Worm (Caenorhabditis elegans) whole organism, young adult: Measurements from ENCODE around the gene F54F11.1.

ENCODE experiments used
- B0019.2 ChIP-seq: fragments of 200-800 bp; sonication (Bioruptor generic); conservative IDR thresholded peaks from 2 replicates; pipeline ENCODE4 v1.3.6; 2022; ENCODE audit warnings: missing genetic modification reagents, missing genetic modification characterization, missing compliant biosample characterization
- C17E4.6 ChIP-seq: fragments of 200-800 bp; sonication (Bioruptor generic); IDR thresholded peaks from 2 replicates; pipeline ENCODE4 v1.3.6; 2022; ENCODE audit warnings: missing genetic modification reagents, missing genetic modification characterization, missing compliant biosample characterization
- D2030.7 ChIP-seq: fragments of 200-800 bp; sonication (Bioruptor generic); IDR thresholded peaks from 2 replicates; pipeline ENCODE4 v1.3.6; 2022; ENCODE audit warnings: missing genetic modification reagents, missing genetic modification characterization, missing compliant biosample characterization
- F10E7.11 ChIP-seq: sonication (generic microtip); optimal IDR thresholded peaks from 2 replicates; lab custom pipeline; 2017; ENCODE audit warnings: mild to moderate bottlenecking, missing genetic modification characterization, moderate library complexity, missing compliant biosample characterization
- F23B12.7 ChIP-seq: sonication (generic microtip); optimal IDR thresholded peaks from 2 replicates; lab custom pipeline; 2017; ENCODE audit warnings: missing genetic modification characterization, mild to moderate bottlenecking, missing compliant biosample characterization, antibody characterized with exemption, moderate library complexity; ENCODE audit not compliant: insufficient read depth
- K12H6.12 ChIP-seq: fragments of 200-800 bp; sonication (Bioruptor generic); optimal IDR thresholded peaks from 2 replicates; lab custom pipeline; 2018; ENCODE audit warnings: mild to moderate bottlenecking, missing genetic modification characterization, missing compliant biosample characterization
- T07F8.4 ChIP-seq: sonication (generic microtip); optimal IDR thresholded peaks from 2 replicates; lab custom pipeline; 2016; ENCODE audit warnings: mild to moderate bottlenecking, missing genetic modification characterization, moderate library complexity, missing compliant biosample characterization
- T26A5.8 ChIP-seq: sonication (generic microtip); optimal IDR thresholded peaks from 2 replicates; lab custom pipeline; 2016; ENCODE audit warnings: missing genetic modification characterization, missing compliant biosample characterization
- Y95B8A.8 ChIP-seq: fragments of 200-800 bp; sonication (Bioruptor generic); IDR thresholded peaks from 2 replicates; pipeline ENCODE4 v1.3.6; 2022; ENCODE audit warnings: missing genetic modification reagents, missing genetic modification characterization, missing compliant biosample characterization
- ZK185.1 ChIP-seq: sonication (generic microtip); optimal IDR thresholded peaks from 2 replicates; lab custom pipeline; 2016; ENCODE audit warnings: mild to moderate bottlenecking, missing genetic modification characterization, missing compliant biosample characterization; ENCODE audit not compliant: poor library complexity, severe bottlenecking
- attf-5 ChIP-seq: fragments of 200-800 bp; sonication (Bioruptor generic); optimal IDR thresholded peaks from 2 replicates; lab custom pipeline; 2018; ENCODE audit warnings: mild to moderate bottlenecking, missing genetic modification characterization, missing compliant biosample characterization
- bed-2 ChIP-seq: fragments of 200-800 bp; sonication (Bioruptor generic); IDR thresholded peaks from 2 replicates; pipeline ENCODE4 v1.3.6; 2022; ENCODE audit warnings: missing genetic modification reagents, missing genetic modification characterization, missing compliant biosample characterization
- ccch-3 ChIP-seq: fragments of 200-800 bp; sonication (Bioruptor generic); optimal IDR thresholded peaks from 2 replicates; lab custom pipeline; 2018; ENCODE audit warnings: mild to moderate bottlenecking, missing genetic modification characterization, missing compliant biosample characterization
- ceh-100 ChIP-seq: fragments of 200-800 bp; sonication (Bioruptor generic); IDR thresholded peaks from 2 replicates; pipeline ENCODE4 v1.3.6; 2022; ENCODE audit warnings: missing genetic modification reagents, missing genetic modification characterization, missing compliant biosample characterization
- ceh-40 ChIP-seq: fragments of 200-800 bp; sonication (Bioruptor generic); IDR thresholded peaks from 2 replicates; pipeline ENCODE4 v1.3.6; 2022; ENCODE audit warnings: missing genetic modification characterization, missing compliant biosample characterization
- dox-1 ChIP-seq: fragments of 200-800 bp; sonication (Bioruptor generic); IDR thresholded peaks from 2 replicates; pipeline ENCODE4 v1.3.6; 2022; ENCODE audit warnings: missing genetic modification reagents, missing genetic modification characterization, missing compliant biosample characterization
- efl-1 ChIP-seq: fragments of 150-350 bp; optimal IDR thresholded peaks from 2 replicates; lab custom pipeline; 2014; ENCODE audit warnings: missing biosample characterization, missing genetic modification reagents, missing genetic modification characterization
- egl-18 ChIP-seq: fragments of 200-800 bp; sonication (Bioruptor generic); IDR thresholded peaks from 2 replicates; pipeline ENCODE4 v1.3.6; 2022; ENCODE audit warnings: missing genetic modification reagents, missing genetic modification characterization, missing compliant biosample characterization
- egl-44 ChIP-seq: fragments of 200-800 bp; sonication (Bioruptor generic); IDR thresholded peaks from 2 replicates; pipeline ENCODE4 v1.3.6; 2022; ENCODE audit warnings: missing genetic modification reagents, missing genetic modification characterization, missing compliant biosample characterization
- egrh-3 ChIP-seq: fragments of 200-800 bp; sonication (Bioruptor generic); IDR thresholded peaks from 2 replicates; pipeline ENCODE4 v1.3.6; 2022; ENCODE audit warnings: missing genetic modification reagents, missing genetic modification characterization, missing compliant biosample characterization
- ekl-4 ChIP-seq: fragments of 200-800 bp; sonication (Bioruptor generic); IDR thresholded peaks from 2 replicates; pipeline ENCODE4 v1.3.6; 2022; ENCODE audit warnings: missing genetic modification reagents, missing genetic modification characterization, missing compliant biosample characterization
- ets-4 ChIP-seq: fragments of 200-800 bp; sonication (Bioruptor generic); optimal IDR thresholded peaks from 2 replicates; lab custom pipeline; 2018; ENCODE audit warnings: mild to moderate bottlenecking, missing genetic modification characterization, missing compliant biosample characterization
- hlh-12 ChIP-seq: sonication (generic microtip); optimal IDR thresholded peaks from 2 replicates; lab custom pipeline; 2016; ENCODE audit warnings: missing genetic modification characterization, missing compliant biosample characterization
- hrde-1 ChIP-seq: sonication (generic microtip); optimal IDR thresholded peaks from 2 replicates; lab custom pipeline; 2016; ENCODE audit warnings: missing genetic modification characterization, mild to moderate bottlenecking, missing compliant biosample characterization, moderate library complexity, missing genotype, missing genetic modification reagents, borderline replicate concordance
- hsf-1 ChIP-seq: fragments of 200-800 bp; sonication (Bioruptor generic); IDR thresholded peaks from 2 replicates; pipeline ENCODE4 v1.3.6; 2022; ENCODE audit warnings: missing genetic modification reagents, missing genetic modification characterization, missing compliant biosample characterization
- lag-1 ChIP-seq: fragments of 200-800 bp; sonication (Bioruptor generic); IDR thresholded peaks from 2 replicates; pipeline ENCODE4 v1.3.6; 2022; ENCODE audit warnings: missing genetic modification reagents, missing genetic modification characterization, missing compliant biosample characterization
- let-526 ChIP-seq: fragments of 200-800 bp; sonication (Bioruptor generic); IDR thresholded peaks from 2 replicates; pipeline ENCODE4 v1.3.6; 2022; ENCODE audit warnings: missing genetic modification reagents, missing genetic modification characterization, missing compliant biosample characterization
- lin-26 ChIP-seq: fragments of 200-800 bp; sonication (Bioruptor generic); IDR thresholded peaks from 2 replicates; pipeline ENCODE4 v1.3.6; 2022; ENCODE audit warnings: missing genetic modification reagents, missing genetic modification characterization, missing compliant biosample characterization
- lin-35 ChIP-seq, 3 experiments: fragments of 150-350 bp in 2 of 3; sonication (generic microtip) in 1 of 3; optimal IDR thresholded peaks; 2 replicates each; lab custom pipeline; 2014 to 2018; ENCODE audit warnings: missing biosample characterization in 3 of 3, missing genetic modification characterization in 3 of 3, missing genetic modification reagents in 3 of 3
- lir-1 ChIP-seq: fragments of 200-800 bp; sonication (Bioruptor generic); conservative IDR thresholded peaks from 2 replicates; pipeline ENCODE4 v1.3.6; 2022; ENCODE audit warnings: missing genetic modification reagents, missing genetic modification characterization, missing compliant biosample characterization
- lsy-27 ChIP-seq: sonication (generic microtip); optimal IDR thresholded peaks from 2 replicates; lab custom pipeline; 2017; ENCODE audit warnings: missing genetic modification characterization, mild to moderate bottlenecking, missing compliant biosample characterization, antibody characterized with exemption, missing genotype, borderline replicate concordance; ENCODE audit not compliant: insufficient read depth
- madf-3 ChIP-seq: fragments of 200-800 bp; sonication (Bioruptor generic); IDR thresholded peaks from 2 replicates; pipeline ENCODE4 v1.3.6; 2022; ENCODE audit warnings: missing genetic modification reagents, missing genetic modification characterization, missing compliant biosample characterization
- mes-4 ChIP-seq: sonication (generic microtip); optimal IDR thresholded peaks from 2 replicates; lab custom pipeline; 2016; ENCODE audit warnings: missing genotype, missing genetic modification characterization, missing compliant biosample characterization
- nfyb-1 ChIP-seq: fragments of 200-800 bp; sonication (Bioruptor generic); IDR thresholded peaks from 2 replicates; pipeline ENCODE4 v1.3.6; 2022; ENCODE audit warnings: missing genetic modification reagents, missing genetic modification characterization, missing compliant biosample characterization
- nhr-120 ChIP-seq: fragments of 200-800 bp; sonication (Bioruptor generic); IDR thresholded peaks from 2 replicates; pipeline ENCODE4 v1.3.6; 2022; ENCODE audit warnings: missing genetic modification characterization, missing compliant biosample characterization
- nhr-179 ChIP-seq: sonication (generic microtip); optimal IDR thresholded peaks from 2 replicates; lab custom pipeline; 2016; ENCODE audit warnings: mild to moderate bottlenecking, missing genetic modification characterization, missing compliant biosample characterization
- pha-4 ChIP-seq: fragments of 150-350 bp; sonication (generic microtip); optimal IDR thresholded peaks from 2 replicates; lab custom pipeline; 2014; ENCODE audit warnings: missing biosample characterization, missing genetic modification reagents, missing genetic modification characterization
- rcor-1 ChIP-seq: fragments of 200-800 bp; sonication (Bioruptor generic); IDR thresholded peaks from 2 replicates; pipeline ENCODE4 v1.3.6; 2022; ENCODE audit warnings: missing genetic modification reagents, missing genetic modification characterization, missing compliant biosample characterization
- rpc-1 ChIP-seq, 2 experiments: fragments of 150-350 bp in 1 of 2; sonication (generic microtip) in 1 of 2; optimal IDR thresholded peaks; 2 replicates each; lab custom pipeline; 2014 to 2018; ENCODE audit warnings: missing biosample characterization in 1 of 2, missing genetic modification characterization in 1 of 2, missing genetic modification reagents in 1 of 2, missing genotype in 1 of 2
- sea-2 ChIP-seq: fragments of 200-800 bp; sonication (Bioruptor generic); IDR thresholded peaks from 2 replicates; pipeline ENCODE4 v1.3.6; 2022; ENCODE audit warnings: missing genetic modification characterization, missing compliant biosample characterization
- somi-1 ChIP-seq: fragments of 200-800 bp; sonication (Bioruptor generic); optimal IDR thresholded peaks from 2 replicates; lab custom pipeline; 2018; ENCODE audit warnings: mild to moderate bottlenecking, missing genetic modification characterization, missing compliant biosample characterization
- unc-130 ChIP-seq: sonication (generic microtip); optimal IDR thresholded peaks from 2 replicates; lab custom pipeline; 2016; ENCODE audit warnings: missing genetic modification reagents, missing genetic modification characterization, missing compliant biosample characterization
- unc-62 ChIP-seq: fragments of 150-350 bp; optimal IDR thresholded peaks from 2 replicates; lab custom pipeline; 2014; ENCODE audit warnings: missing biosample characterization, missing genetic modification reagents, missing genetic modification characterization
- ztf-22 ChIP-seq: fragments of 200-800 bp; sonication (Bioruptor generic); optimal IDR thresholded peaks from 2 replicates; lab custom pipeline; 2018; ENCODE audit warnings: mild to moderate bottlenecking, missing genetic modification characterization, moderate library complexity, missing compliant biosample characterization
- ztf-25 ChIP-seq: fragments of 200-800 bp; sonication (Bioruptor generic); IDR thresholded peaks from 2 replicates; pipeline ENCODE4 v1.3.6; 2022; ENCODE audit warnings: missing genetic modification reagents, missing genetic modification characterization, missing compliant biosample characterization
- ztf-28 ChIP-seq: fragments of 200-800 bp; sonication (Bioruptor generic); IDR thresholded peaks from 2 replicates; pipeline ENCODE4 v1.3.6; 2022; ENCODE audit warnings: missing genetic modification reagents, missing genetic modification characterization, missing compliant biosample characterization
- ztf-3 ChIP-seq: fragments of 200-800 bp; sonication (Bioruptor generic); optimal IDR thresholded peaks from 2 replicates; lab custom pipeline; 2018; ENCODE audit warnings: mild to moderate bottlenecking, missing genetic modification characterization, missing compliant biosample characterization
- ztf-6 ChIP-seq: fragments of 200-800 bp; sonication (Bioruptor generic); IDR thresholded peaks from 2 replicates; pipeline ENCODE4 v1.3.6; 2022; ENCODE audit warnings: missing genetic modification reagents, missing genetic modification characterization, missing compliant biosample characterization

F54F11.1 gene

ce11 chrII:13521179-13521616, 17.4 kb downstream of the F54F11.1 start (continued):
- no peak for TF ChIP-seq somi-1 (GFP tag; lab: Kevin White, UChicago)
- TF ChIP-seq nfyb-1 (GFP tag; lab: Robert Waterston, UW) = 0 out of 2 replicates have a peak, but pooled peaks have one; percentile 24
- TF ChIP-seq ztf-22 (GFP tag; lab: Kevin White, UChicago) = no peak
- TF ChIP-seq nhr-179 (tag; lab: Kevin White, UChicago) = no peak
- TF ChIP-seq D2030.7 = peak; percentile 99
- TF ChIP-seq egl-44 (GFP tag; lab: Robert Waterston, UW) = peak; percentile 52; the same call in 1 of the 2 replicates
- TF ChIP-seq ets-4 = peak; percentile 28
- TF ChIP-seq lag-1 (GFP tag; lab: Robert Waterston, UW) = no peak
- no peak for TF ChIP-seq bed-2 (GFP tag; lab: Robert Waterston, UW)
- TF ChIP-seq ZK185.1 (tag; lab: Kevin White, UChicago) = no peak
- TF ChIP-seq let-526 (GFP tag; lab: Robert Waterston, UW) = no peak
- TF ChIP-seq ztf-3 (GFP tag; lab: Kevin White, UChicago) = no peak
- no peak for TF ChIP-seq rpc-1 (optimal IDR thresholded peaks at IDR 0.05; lab: Kevin White, UChicago)
- no peak for TF ChIP-seq rpc-1 (tag; optimal IDR thresholded peaks at IDR 0.05; lab: Kevin White, UChicago)
- peak; percentile 43 for TF ChIP-seq F23B12.7 (tag; lab: Kevin White, UChicago)
- no peak for TF ChIP-seq ccch-3 (GFP tag; lab: Kevin White, UChicago)
- no peak for TF ChIP-seq T07F8.4 (tag; lab: Kevin White, UChicago)
- TF ChIP-seq ztf-28 (GFP tag; lab: Robert Waterston, UW) = peak; percentile 29; the same call in 1 of the 2 replicates
- TF ChIP-seq attf-5 = peak; percentile 47
- no peak for TF ChIP-seq K12H6.12 (tag; lab: Kevin White, UChicago)
- peak; percentile 86 for TF ChIP-seq Y95B8A.8 (GFP tag; lab: Robert Waterston, UW)
- no peak for TF ChIP-seq nhr-120
- TF ChIP-seq ceh-100 (GFP tag; lab: Robert Waterston, UW) = peak; percentile 52
- TF ChIP-seq egrh-3 (GFP tag; lab: Robert Waterston, UW) = no peak; the same call in 1 of the 2 replicates
- 0 out of 2 replicates have a peak, but pooled peaks have one; percentile 25 for TF ChIP-seq ceh-40 (GFP tag; lab: Robert Waterston, UW)
- peak; percentile 95 for TF ChIP-seq hrde-1 (tag; lab: Kevin White, UChicago)
- TF ChIP-seq ekl-4 (GFP tag; lab: Robert Waterston, UW) = peak; percentile 91
- no peak for TF ChIP-seq F10E7.11 (tag; lab: Kevin White, UChicago)
- TF ChIP-seq lin-35 (GFP tag; optimal IDR thresholded peaks at IDR 0.05; lab: Kevin White, UChicago) = peak in 1 of 3 experiments; percentile 29
- TF ChIP-seq hsf-1 = peak; percentile 39; the same call in 1 of the 2 replicates
- no peak for TF ChIP-seq unc-62
- peak; percentile 51; the same call in 1 of the 2 replicates for TF ChIP-seq lir-1 (GFP tag; lab: Robert Waterston, UW)
- peak; percentile 78 for TF ChIP-seq unc-130 (GFP tag; lab: Kevin White, UChicago)
- peak; percentile 43 for TF ChIP-seq T26A5.8 (tag; lab: Kevin White, UChicago)
- TF ChIP-seq sea-2 (GFP tag; lab: Robert Waterston, UW) = no peak
- TF ChIP-seq egl-18 (GFP tag; lab: Robert Waterston, UW) = no peak
- no peak for TF ChIP-seq ztf-6 (GFP tag; lab: Robert Waterston, UW)
- TF ChIP-seq lsy-27 = peak; percentile 27
- TF ChIP-seq pha-4 (tag; lab: Kevin White, UChicago) = no peak
- no peak for TF ChIP-seq C17E4.6 (GFP tag; lab: Robert Waterston, UW)
- peak; percentile 54 for TF ChIP-seq mes-4 (tag; lab: Kevin White, UChicago)
- no peak for TF ChIP-seq hlh-12 (tag; lab: Kevin White, UChicago)
- TF ChIP-seq rcor-1 (GFP tag; lab: Robert Waterston, UW) = peak; percentile 81
- TF ChIP-seq B0019.2 = peak; percentile 49; the same call in 1 of the 2 replicates
- 0 out of 2 replicates have a peak, but pooled peaks have one; percentile 29 for TF ChIP-seq madf-3 (GFP tag; lab: Robert Waterston, UW)
- 0 out of 2 replicates have a peak, but pooled peaks have one; percentile 17 for TF ChIP-seq ztf-25 (GFP tag; lab: Robert Waterston, UW)
- peak; percentile 63 for TF ChIP-seq efl-1 (GFP tag; lab: Kevin White, UChicago)
- TF ChIP-seq lin-26 (GFP tag; lab: Robert Waterston, UW) = peak; percentile 94
- TF ChIP-seq dox-1 = peak; percentile 87
